Fruit fly (Drosophila melanogaster) whole organism, wandering third instar larva: ENCODE measurements around the gene Gr9a.

Experiments
- Abd-B ChIP-seq: fragments of >200 bp; optimal IDR thresholded peaks from 2 replicates; lab custom pipeline; 2017; ENCODE audit warnings: missing biosample characterization, missing genetic modification characterization
- CG32264 ChIP-seq: fragments of 200-800 bp; sonication (Bioruptor generic); optimal IDR thresholded peaks from 2 replicates; lab custom pipeline; 2016; ENCODE audit warnings: missing biosample characterization, missing genetic modification characterization
- CG9705 ChIP-seq: fragments of 200-800 bp; sonication (Bioruptor generic); optimal IDR thresholded peaks from 2 replicates; lab custom pipeline; 2018; ENCODE audit warnings: missing biosample characterization, mild to moderate bottlenecking, missing genetic modification characterization
- CrebA ChIP-seq: fragments of 200-800 bp; sonication (Bioruptor generic); optimal IDR thresholded peaks from 2 replicates; lab custom pipeline; 2016; ENCODE audit warnings: missing biosample characterization, mild to moderate bottlenecking, missing genetic modification characterization, borderline replicate concordance
- Dfd ChIP-seq: fragments of >200 bp; optimal IDR thresholded peaks from 2 replicates; lab custom pipeline; 2017; ENCODE audit warnings: missing biosample characterization, missing genetic modification characterization
- Dif ChIP-seq: fragments of 200-275, 200-300 bp; sonication (Bioruptor generic); optimal IDR thresholded peaks from 2 replicates; lab custom pipeline; 2018; ENCODE audit warnings: missing biosample characterization, missing genetic modification characterization; ENCODE audit not compliant: partially characterized antibody
- GATAd ChIP-seq: sonication (Bioruptor generic); optimal IDR thresholded peaks from 2 replicates; lab custom pipeline; 2016; ENCODE audit warnings: missing biosample characterization, missing genetic modification characterization
- HLH106 ChIP-seq: fragments of 200-800 bp; optimal IDR thresholded peaks from 3 replicates; lab custom pipeline; 2019; ENCODE audit warnings: missing biosample characterization, mild to moderate bottlenecking, missing genetic modification characterization, moderate library complexity
- Hnf4 ChIP-seq: fragments of 200-800 bp; sonication (Bioruptor generic); optimal IDR thresholded peaks from 2 replicates; lab custom pipeline; 2016; ENCODE audit warnings: missing biosample characterization, mild to moderate bottlenecking, missing genetic modification characterization
- Hr83 ChIP-seq: fragments of 200-300 bp; sonication (Bioruptor generic); optimal IDR thresholded peaks from 2 replicates; lab custom pipeline; 2016; ENCODE audit warnings: missing biosample characterization, mild to moderate bottlenecking, missing genetic modification characterization, moderate library complexity; ENCODE audit not compliant: poor library complexity, severe bottlenecking
- Jra ChIP-seq: sonication (Bioruptor generic); optimal IDR thresholded peaks from 2 replicates; lab custom pipeline; 2016; ENCODE audit warnings: missing biosample characterization, missing genetic modification characterization
- Mio ChIP-seq: sonication (Bioruptor generic); optimal IDR thresholded peaks from 2 replicates; lab custom pipeline; 2016; ENCODE audit warnings: missing biosample characterization, missing genetic modification characterization
- Myc ChIP-seq: fragments of >200 bp; optimal IDR thresholded peaks from 2 replicates; lab custom pipeline; 2017
- N ChIP-seq: fragments of >200 bp; optimal IDR thresholded peaks from 2 replicates; lab custom pipeline; 2018; ENCODE audit warnings: missing biosample characterization, missing external identifiers, missing genetic modification characterization
- OdsH ChIP-seq: fragments of 200-800 bp; sonication (Bioruptor generic); optimal IDR thresholded peaks from 2 replicates; lab custom pipeline; 2016; ENCODE audit warnings: missing biosample characterization, mild to moderate bottlenecking, missing genetic modification characterization
- Rel ChIP-seq, 2 experiments: fragments of 200-800 bp; sonication (Bioruptor generic) in 1 of 2; optimal IDR thresholded peaks; 2 replicates in 1 of 2; 3 replicates in 1 of 2; lab custom pipeline; 2016 to 2019; ENCODE audit warnings: mild to moderate bottlenecking in 2 of 2, missing biosample characterization in 2 of 2, missing genetic modification characterization in 2 of 2, moderate library complexity in 1 of 2
- Sp1 ChIP-seq: fragments of 200-800 bp; sonication (Bioruptor generic); optimal IDR thresholded peaks from 3 replicates; lab custom pipeline; 2019; ENCODE audit warnings: missing biosample characterization, mild to moderate bottlenecking, missing genetic modification characterization, moderate library complexity
- Vsx2 ChIP-seq: fragments of 200-300, 225-300 bp; sonication (Bioruptor generic); optimal IDR thresholded peaks from 2 replicates; lab custom pipeline; 2018; ENCODE audit warnings: missing biosample characterization, missing genetic modification characterization; ENCODE audit not compliant: partially characterized antibody
- br ChIP-seq: fragments of 200-800 bp; sonication (Bioruptor generic); optimal IDR thresholded peaks from 2 replicates; lab custom pipeline; 2016; ENCODE audit warnings: missing biosample characterization, missing genetic modification characterization
- brk ChIP-seq: fragments of 200-800 bp; sonication (Bioruptor generic); optimal IDR thresholded peaks from 2 replicates; lab custom pipeline; 2016; ENCODE audit warnings: missing biosample characterization, mild to moderate bottlenecking, missing genetic modification characterization
- dl ChIP-seq, 2 experiments: fragments of 175-275, 200-275 bp in 1 of 2; fragments of 200-275 bp in 1 of 2; sonication (Bioruptor generic); optimal IDR thresholded peaks; lab custom pipeline; 2018; ENCODE audit warnings: mild to moderate bottlenecking in 2 of 2, missing biosample characterization in 2 of 2, missing genetic modification characterization in 2 of 2, moderate library complexity in 2 of 2; ENCODE audit not compliant: partially characterized antibody in 2 of 2, insufficient read depth in 1 of 2
- dmrt93B ChIP-seq: fragments of 200-800 bp; sonication (Bioruptor generic); optimal IDR thresholded peaks from 2 replicates; lab custom pipeline; 2018; ENCODE audit warnings: missing biosample characterization, mild to moderate bottlenecking, missing genetic modification characterization
- dsf ChIP-seq: sonication (Bioruptor generic); optimal IDR thresholded peaks from 2 replicates; lab custom pipeline; 2016; ENCODE audit warnings: missing biosample characterization, missing genetic modification characterization, borderline replicate concordance
- ey ChIP-seq: fragments of 200-800 bp; sonication (Bioruptor generic); optimal IDR thresholded peaks from 2 replicates; lab custom pipeline; 2016; ENCODE audit warnings: missing biosample characterization, missing genetic modification characterization
- foxo ChIP-seq, 2 experiments: fragments of 200-800 bp; sonication (Bioruptor generic); optimal IDR thresholded peaks; 2 replicates in 1 of 2; 3 replicates in 1 of 2; lab custom pipeline; 2016 to 2017; ENCODE audit warnings: missing biosample characterization in 2 of 2, missing genetic modification characterization in 2 of 2
- fru ChIP-seq: fragments of 200-800 bp; sonication (Bioruptor generic); optimal IDR thresholded peaks from 3 replicates; lab custom pipeline; 2016; ENCODE audit warnings: missing biosample characterization, mild to moderate bottlenecking, missing genetic modification characterization
- h ChIP-seq: fragments of 200-800 bp; sonication (Bioruptor generic); optimal IDR thresholded peaks from 3 replicates; lab custom pipeline; 2016; ENCODE audit warnings: missing biosample characterization, mild to moderate bottlenecking, missing genetic modification characterization
- jim ChIP-seq: fragments of 175-275, 200-325 bp; sonication (Bioruptor generic); optimal IDR thresholded peaks from 2 replicates; lab custom pipeline; 2016; ENCODE audit warnings: missing biosample characterization, mild to moderate bottlenecking, missing genetic modification characterization
- lola ChIP-seq: fragments of >200 bp; optimal IDR thresholded peaks from 2 replicates; lab custom pipeline; 2017; ENCODE audit warnings: missing biosample characterization, missing genetic modification characterization
- pan ChIP-seq: fragments of >200 bp; optimal IDR thresholded peaks from 2 replicates; lab custom pipeline; 2017
- psq ChIP-seq: fragments of 200-800 bp; sonication (Bioruptor generic); optimal IDR thresholded peaks from 3 replicates; lab custom pipeline; 2017; ENCODE audit warnings: missing biosample characterization, mild to moderate bottlenecking, missing genetic modification characterization, moderate library complexity
- rgr ChIP-seq: fragments of 200-800 bp; sonication (Bioruptor generic); optimal IDR thresholded peaks from 3 replicates; lab custom pipeline; 2016; ENCODE audit warnings: missing biosample characterization, mild to moderate bottlenecking, missing genetic modification characterization
- sage ChIP-seq: fragments of 200-800 bp; sonication (Bioruptor generic); optimal IDR thresholded peaks from 2 replicates; lab custom pipeline; 2016; ENCODE audit warnings: missing biosample characterization, mild to moderate bottlenecking, missing genetic modification characterization
- sv ChIP-seq: fragments of 200-800 bp; sonication (Bioruptor generic); optimal IDR thresholded peaks from 3 replicates; lab custom pipeline; 2016; ENCODE audit warnings: missing biosample characterization, missing genetic modification characterization
- tai ChIP-seq: sonication (Bioruptor generic); optimal IDR thresholded peaks from 2 replicates; lab custom pipeline; 2016; ENCODE audit warnings: missing biosample characterization, missing genetic modification characterization
- usp ChIP-seq: fragments of >200 bp; optimal IDR thresholded peaks from 2 replicates; lab custom pipeline; 2017; ENCODE audit warnings: missing biosample characterization, missing genetic modification characterization
- woc ChIP-seq: sonication (Bioruptor generic); optimal IDR thresholded peaks from 2 replicates; lab custom pipeline; 2016; ENCODE audit warnings: missing biosample characterization, mild to moderate bottlenecking, missing genetic modification characterization

The Gr9a gene

DNA sequence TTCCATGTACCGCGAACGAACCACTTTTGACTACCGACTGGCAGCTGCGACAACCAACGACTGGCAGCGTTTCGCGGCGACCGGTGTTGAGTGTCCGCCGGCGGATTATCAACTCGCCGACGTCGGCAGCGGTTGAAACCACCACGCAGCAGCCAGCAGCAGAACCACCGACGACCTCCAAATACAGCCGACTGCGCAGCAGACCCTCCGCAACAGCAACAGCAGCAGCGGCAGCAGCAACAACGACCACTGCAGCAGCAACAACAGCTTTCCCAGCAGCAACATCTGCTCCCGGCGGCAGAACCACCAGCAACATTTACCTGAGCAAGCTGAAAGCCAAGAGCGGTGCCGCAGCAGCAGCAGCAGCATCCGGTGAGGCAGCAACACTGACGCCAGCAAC lies 13.5 kb upstream of the Gr9a start:
- TF ChIP-seq Dif (peak; percentile 31), Abd-B (GFP tag; lab: Kevin White, UChicago) (no peak)

DNA sequence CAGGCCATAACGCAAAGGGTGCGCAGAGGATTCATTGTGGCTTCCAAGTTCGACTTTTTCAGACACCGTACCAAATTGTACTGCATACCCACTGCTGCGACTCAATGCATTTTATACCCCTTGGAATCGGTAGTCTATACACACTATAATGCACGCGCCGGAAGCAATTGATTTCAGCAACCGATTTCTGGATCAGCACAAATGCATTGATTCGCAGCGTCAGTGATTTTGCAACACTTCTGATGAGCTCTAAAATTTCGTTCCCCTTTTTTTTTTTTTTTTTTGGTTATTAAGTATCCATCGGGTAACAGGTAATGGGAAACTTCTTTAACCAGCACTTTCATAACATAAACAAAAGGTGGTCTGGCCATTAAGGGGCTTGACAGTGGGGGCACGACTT lies 8.9 kb upstream of the Gr9a start, which contains the start of gene Yp2:
Gene Yp2, minus strand, starts transcription at position 88 of the 400 bp plus-strand sequence.
- TF ChIP-seq Dif: no peak
- no peak for TF ChIP-seq rgr (GFP tag; lab: Kevin White, UChicago)
- TF ChIP-seq dsf (GFP tag; lab: Kevin White, UChicago): no peak
- no peak for TF ChIP-seq psq (GFP tag; lab: Kevin White, UChicago)
- TF ChIP-seq dl (GFP tag; optimal IDR thresholded peaks at IDR 0.05; lab: Kevin White, UChicago; ENCODE audit: insufficient read depth in 1 of 2, partially characterized antibody in 2 of 2): no peak
- no peak for TF ChIP-seq Jra (GFP tag; lab: Kevin White, UChicago)
- no peak for TF ChIP-seq pan
- TF ChIP-seq lola: no peak
- TF ChIP-seq Sp1 (GFP tag; lab: Kevin White, UChicago): no peak
- no peak for TF ChIP-seq ey (GFP tag; lab: Kevin White, UChicago)
- TF ChIP-seq dmrt93B (GFP tag; lab: Kevin White, UChicago): no peak
- TF ChIP-seq, all 38 proteins: peak for 0

DNA sequence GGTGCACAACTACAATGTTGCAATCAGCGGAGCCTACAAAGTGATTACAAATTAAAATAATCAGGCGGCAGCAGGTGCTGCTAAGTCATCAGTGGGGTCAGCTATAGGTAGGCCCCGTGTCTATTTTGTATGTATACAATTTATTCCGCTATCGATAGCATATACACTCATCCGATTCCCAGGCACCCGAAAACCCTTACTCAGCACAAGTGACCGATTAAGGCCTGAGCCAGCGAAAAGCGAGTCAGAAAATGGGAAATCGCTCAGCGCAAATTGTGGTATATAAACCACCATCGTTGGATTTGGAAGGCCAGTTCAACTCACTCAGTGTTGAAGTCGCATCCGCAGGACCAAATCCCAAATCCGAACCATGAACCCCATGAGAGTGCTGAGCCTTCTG lies 7.9 kb upstream of the Gr9a start, which contains the start of gene Yp1:
Gene Yp1, plus strand, starts transcription at position 265 of the 400 bp plus-strand sequence.
- TF ChIP-seq tai (GFP tag; lab: Kevin White, UChicago) (no peak), lola (no peak), Rel (GFP tag; optimal IDR thresholded peaks at IDR 0.05; lab: Kevin White, UChicago) (no peak), Rel (tag; optimal IDR thresholded peaks at IDR 0.05; lab: Kevin White, UChicago) (no peak), Hr83 (no peak), Abd-B (GFP tag; lab: Kevin White, UChicago) (no peak), Dif (no peak)

DNA sequence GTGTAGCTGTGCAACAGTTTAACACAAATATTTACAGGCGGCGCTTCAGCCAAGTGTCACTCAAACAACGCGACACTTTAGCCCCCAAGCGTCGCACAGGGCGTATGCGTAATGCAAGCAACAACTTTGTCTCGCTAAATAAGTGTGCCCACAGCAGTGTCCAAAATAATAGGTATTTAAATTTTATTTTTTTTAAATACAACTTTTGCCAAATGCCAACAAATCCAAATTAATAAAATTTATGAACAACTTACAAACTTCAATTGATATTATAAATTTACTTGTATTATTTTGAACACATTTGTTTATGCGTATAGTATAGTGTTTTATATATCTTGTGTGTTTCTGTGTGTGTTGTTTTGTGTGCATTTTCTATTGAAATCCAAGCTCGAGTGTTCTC lies 3.5 kb upstream of the Gr9a start:
- TF ChIP-seq lola: no peak
- no peak for TF ChIP-seq Jra (GFP tag; lab: Kevin White, UChicago)
- TF ChIP-seq CG32264 (GFP tag; lab: Kevin White, UChicago): no peak
- no peak for TF ChIP-seq sv (GFP tag; lab: Kevin White, UChicago)
- TF ChIP-seq psq (GFP tag; lab: Kevin White, UChicago): no peak
- no peak for TF ChIP-seq Mio (GFP tag; lab: Kevin White, UChicago)
- no peak for TF ChIP-seq h
- TF ChIP-seq dl (GFP tag; optimal IDR thresholded peaks at IDR 0.05; lab: Kevin White, UChicago; ENCODE audit: insufficient read depth in 1 of 2, partially characterized antibody in 2 of 2): no peak
- no peak for TF ChIP-seq sage (GFP tag; lab: Kevin White, UChicago)
- no peak for TF ChIP-seq fru (GFP tag; lab: Kevin White, UChicago)
- TF ChIP-seq Vsx2 (GFP tag; lab: Kevin White, UChicago): no peak
- no peak for TF ChIP-seq foxo (GFP tag; optimal IDR thresholded peaks at IDR 0.05; lab: Kevin White, UChicago)
- TF ChIP-seq N (GFP tag; lab: Kevin White, UChicago): no peak
- no peak for TF ChIP-seq dmrt93B (GFP tag; lab: Kevin White, UChicago)
- TF ChIP-seq, all 38 proteins: peak for 0

DNA sequence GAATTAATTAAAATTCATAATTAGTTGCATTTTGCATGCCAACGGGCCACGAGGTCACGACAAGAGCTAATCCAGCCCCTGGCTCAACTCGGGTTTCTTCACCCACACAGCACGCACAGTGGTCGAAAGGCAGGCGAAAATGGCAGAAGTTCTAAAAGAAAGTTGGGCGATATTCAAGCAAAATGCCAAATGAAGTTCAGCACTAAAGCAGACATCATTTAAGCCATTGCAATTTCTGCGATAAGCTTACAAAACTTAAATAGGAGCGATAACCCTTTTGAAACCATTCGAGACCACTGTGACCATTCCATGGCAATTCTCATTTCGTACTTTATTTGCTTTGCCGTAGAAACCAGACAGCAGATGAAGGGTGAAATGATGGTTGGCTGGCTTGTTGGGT lies 6.1 kb downstream of the Gr9a start:
- no peak for TF ChIP-seq Hr83
- TF ChIP-seq CG9705 (GFP tag; lab: Kevin White, UChicago): no peak
- TF ChIP-seq dmrt93B (GFP tag; lab: Kevin White, UChicago): peak; percentile 20
- TF ChIP-seq dl (GFP tag; optimal IDR thresholded peaks at IDR 0.05; lab: Kevin White, UChicago; ENCODE audit: insufficient read depth in 1 of 2, partially characterized antibody in 2 of 2): no peak
- no peak for TF ChIP-seq CrebA (GFP tag; lab: Kevin White, UChicago)
- TF ChIP-seq Myc (lab: Kevin White, UChicago): no peak
- no peak for TF ChIP-seq Sp1 (GFP tag; lab: Kevin White, UChicago)
- TF ChIP-seq brk: no peak
- TF ChIP-seq N (GFP tag; lab: Kevin White, UChicago): no peak
- peak; percentile 61 for TF ChIP-seq rgr (GFP tag; lab: Kevin White, UChicago)
- peak; percentile 68 for TF ChIP-seq ey (GFP tag; lab: Kevin White, UChicago)
- no peak for TF ChIP-seq Jra (GFP tag; lab: Kevin White, UChicago)
- TF ChIP-seq pan: no peak
- no peak for TF ChIP-seq sv (GFP tag; lab: Kevin White, UChicago)
- peak; percentile 36 for TF ChIP-seq Hnf4 (GFP tag; lab: Kevin White, UChicago)
- no peak for TF ChIP-seq HLH106 (tag; lab: Kevin White, UChicago)
- TF ChIP-seq OdsH: peak; percentile 49
- TF ChIP-seq h: peak; percentile 52
- TF ChIP-seq Mio (GFP tag; lab: Kevin White, UChicago): no peak
- no peak for TF ChIP-seq Dfd (GFP tag; lab: Kevin White, UChicago)
- peak; percentile 48 for TF ChIP-seq br (GFP tag; lab: Kevin White, UChicago)
- no peak for TF ChIP-seq jim (GFP tag; lab: Kevin White, UChicago)
- TF ChIP-seq woc (GFP tag; lab: Kevin White, UChicago): peak; percentile 42
- TF ChIP-seq Abd-B (GFP tag; lab: Kevin White, UChicago): no peak
- no peak for TF ChIP-seq Vsx2 (GFP tag; lab: Kevin White, UChicago)
- peak in 1 of 2 experiments; percentile 62 for TF ChIP-seq foxo (GFP tag; optimal IDR thresholded peaks at IDR 0.05; lab: Kevin White, UChicago)
- no peak for TF ChIP-seq CG32264 (GFP tag; lab: Kevin White, UChicago)
- TF ChIP-seq usp (GFP tag; lab: Kevin White, UChicago): no peak
- TF ChIP-seq GATAd (GFP tag; lab: Kevin White, UChicago): no peak
- TF ChIP-seq Rel (GFP tag; optimal IDR thresholded peaks at IDR 0.05; lab: Kevin White, UChicago): no peak
- TF ChIP-seq Rel (tag; optimal IDR thresholded peaks at IDR 0.05; lab: Kevin White, UChicago): no peak
- no peak for TF ChIP-seq sage (GFP tag; lab: Kevin White, UChicago)
- no peak for TF ChIP-seq lola
- TF ChIP-seq tai (GFP tag; lab: Kevin White, UChicago): no peak
- peak; percentile 39 for TF ChIP-seq psq (GFP tag; lab: Kevin White, UChicago)
